Worm (Caenorhabditis elegans) whole organism, early embryonic: Measurements from ENCODE around the gene F53A9.7.

Source experiments
- B0310.2 ChIP-seq: sonication (generic microtip); optimal IDR thresholded peaks from 2 replicates; lab custom pipeline; 2016; ENCODE audit warnings: mild to moderate bottlenecking, missing genetic modification characterization, missing compliant biosample characterization
- F13C5.2 ChIP-seq: sonication (generic microtip); optimal IDR thresholded peaks from 2 replicates; lab custom pipeline; 2017; ENCODE audit warnings: mild to moderate bottlenecking, missing genetic modification characterization, inconsistent platforms, missing compliant biosample characterization
- aly-1 ChIP-seq: sonication (generic microtip); optimal IDR thresholded peaks from 2 replicates; lab custom pipeline; 2016; ENCODE audit warnings: missing genetic modification characterization, missing compliant biosample characterization
- ama-1 ChIP-seq: fragments of 150-350 bp; optimal IDR thresholded peaks from 2 replicates; lab custom pipeline; 2014
- ceh-13 ChIP-seq: fragments of 200-800 bp; sonication (Bioruptor generic); optimal IDR thresholded peaks from 2 replicates; lab custom pipeline; 2018; ENCODE audit warnings: mild to moderate bottlenecking, missing genetic modification characterization, missing compliant biosample characterization
- ceh-36 ChIP-seq: sonication (generic microtip); optimal IDR thresholded peaks from 2 replicates; lab custom pipeline; 2016; ENCODE audit warnings: missing genetic modification characterization, inconsistent platforms, missing compliant biosample characterization
- hmbx-1 ChIP-seq: sonication (generic microtip); optimal IDR thresholded peaks from 2 replicates; lab custom pipeline; 2016; ENCODE audit warnings: mild to moderate bottlenecking, missing genetic modification characterization, missing compliant biosample characterization
- pes-1 ChIP-seq: fragments of 200-800 bp; sonication (Bioruptor generic); IDR thresholded peaks from 2 replicates; pipeline ENCODE4 v1.3.6; 2022; ENCODE audit warnings: missing genetic modification reagents, missing genetic modification characterization, missing compliant biosample characterization
- sea-1 ChIP-seq: fragments of 200-800 bp; sonication (Bioruptor generic); conservative IDR thresholded peaks from 2 replicates; pipeline ENCODE4 v1.3.6; 2022; ENCODE audit warnings: missing genetic modification characterization, missing compliant biosample characterization
- tbx-11 ChIP-seq: fragments of 200-800 bp; sonication (Bioruptor generic); IDR thresholded peaks from 2 replicates; pipeline ENCODE4 v1.3.6; 2022; ENCODE audit warnings: missing genetic modification characterization, missing compliant biosample characterization
- tbx-37 ChIP-seq: fragments of 200-800 bp; sonication (Bioruptor generic); conservative IDR thresholded peaks from 2 replicates; pipeline ENCODE4 v1.3.6; 2022; ENCODE audit warnings: missing genetic modification reagents, missing genetic modification characterization, missing compliant biosample characterization
- tra-4 ChIP-seq: sonication (generic microtip); optimal IDR thresholded peaks from 2 replicates; lab custom pipeline; 2017; ENCODE audit warnings: missing genetic modification characterization, missing compliant biosample characterization

DNA sequence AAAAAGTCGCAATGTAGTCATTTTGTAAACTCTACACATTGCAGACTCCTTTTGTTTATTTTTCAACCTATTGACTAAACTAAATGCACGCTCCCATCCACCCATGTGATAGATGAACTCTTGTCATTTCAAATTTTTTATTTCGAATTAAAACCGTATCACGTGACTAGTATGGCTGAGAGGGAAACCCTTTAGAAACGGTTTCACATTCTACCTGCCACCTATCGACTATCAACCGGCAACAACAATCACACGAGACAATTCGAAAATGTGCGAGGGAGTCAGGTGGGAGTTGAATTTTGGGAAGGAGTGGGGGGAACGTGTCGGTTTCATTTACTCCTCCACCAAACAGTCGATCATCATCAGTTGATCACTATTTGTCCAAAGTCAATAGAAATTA lies 42.2 kb downstream of the F53A9.7 start:
- TF ChIP-seq ama-1 (lab: Kevin White, UChicago) (no peak), F13C5.2 (tag; lab: Kevin White, UChicago) (no peak), tbx-11 (GFP tag; lab: Robert Waterston, UW) (no peak), sea-1 (no peak), aly-1 (tag; lab: Kevin White, UChicago) (no peak), tbx-37 (GFP tag; lab: Robert Waterston, UW) (no peak), hmbx-1 (no peak), ceh-36 (tag; lab: Kevin White, UChicago) (no peak), ceh-13 (no peak), tra-4 (tag; lab: Kevin White, UChicago) (no peak), B0310.2 (tag; lab: Kevin White, UChicago) (no peak), pes-1 (GFP tag; lab: Robert Waterston, UW) (no peak)
